2 worm cellular contexts compared by ENCODE assay signal in the genomic region with DNA sequence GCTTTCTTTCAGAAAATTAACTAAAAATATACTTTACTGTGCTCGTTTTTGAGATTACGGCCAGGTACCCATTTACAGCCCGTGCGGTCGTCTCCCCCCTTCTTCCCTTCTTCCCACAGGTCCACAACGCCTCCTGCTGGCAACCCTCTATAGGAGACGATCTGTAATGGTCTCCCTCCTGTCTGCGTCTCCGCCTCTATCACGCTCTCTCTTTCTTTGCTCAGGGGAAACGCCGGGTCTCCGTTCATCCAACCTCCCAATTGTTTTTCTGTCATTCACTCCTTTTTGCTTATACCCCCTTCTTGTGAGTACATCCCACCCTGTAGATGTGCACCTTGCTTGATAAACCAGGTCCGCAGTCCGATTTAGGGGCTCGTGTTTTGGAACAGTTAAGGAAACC.
A peak's percentile ranks its signal among the peaks of the same experiment; 100 is the strongest.
TF ChIP-seq lines count a peak whose summit lies in the region.

No protein-coding gene starts in this region.

TF ChIP-seq in whole organism, L4 larva, 104 proteins besides CTCF, POLR2A, EP300 and RAD21:
- 0 out of 2 replicates have a peak, but pooled peaks have one; percentile 32 for TF ChIP-seq egl-43 (GFP tag; IDR thresholded peaks at IDR 0.05; lab: Robert Waterston, UW)
- 0 out of 2 replicates have a peak, but pooled peaks have one; percentile 5 for TF ChIP-seq set-16 (GFP tag; IDR thresholded peaks at IDR 0.05; lab: Robert Waterston, UW)
TF ChIP-seq in whole organism, L4 larva: peak in this region for 2; not testable (repeated sequence) for 102.

TF ChIP-seq in whole organism, young adult, 124 proteins besides CTCF, POLR2A, EP300 and RAD21:
- TF ChIP-seq hmg-1.2 (GFP tag; IDR thresholded peaks at IDR 0.05; lab: Robert Waterston, UW) (peak; percentile 67), aptf-3 (GFP tag; IDR thresholded peaks at IDR 0.05; lab: Robert Waterston, UW) (peak; percentile 83; the same call in 1 of the 2 replicates), aptf-2 (GFP tag; conservative IDR thresholded peaks at IDR 0.05; lab: Robert Waterston, UW) (peak; percentile 93)
